Fruit fly (Drosophila melanogaster) S2 (cell line): ENCODE results near the gene Nct.

Experiments used
- CG8478 ChIP-seq: fragments of >200 bp; optimal IDR thresholded peaks from 2 replicates; lab custom pipeline; 2018
- CTCF ChIP-seq, 2 experiments: fragments of >200 bp; optimal IDR thresholded peaks; 2 replicates each; lab custom pipeline; 2018

The Nct gene

dm6 chr3R:24841063-24841462 lies 10.3 kb upstream of the Nct start, which contains the start of gene CG33658:
Gene CG33658 (minus strand): TSS chr3R:24841163.
- no peak for TF ChIP-seq CG8478 (lab: Kevin White, UChicago)
- no peak for TF ChIP-seq CTCF (optimal IDR thresholded peaks at IDR 0.05; lab: Kevin White, UChicago)

DNA sequence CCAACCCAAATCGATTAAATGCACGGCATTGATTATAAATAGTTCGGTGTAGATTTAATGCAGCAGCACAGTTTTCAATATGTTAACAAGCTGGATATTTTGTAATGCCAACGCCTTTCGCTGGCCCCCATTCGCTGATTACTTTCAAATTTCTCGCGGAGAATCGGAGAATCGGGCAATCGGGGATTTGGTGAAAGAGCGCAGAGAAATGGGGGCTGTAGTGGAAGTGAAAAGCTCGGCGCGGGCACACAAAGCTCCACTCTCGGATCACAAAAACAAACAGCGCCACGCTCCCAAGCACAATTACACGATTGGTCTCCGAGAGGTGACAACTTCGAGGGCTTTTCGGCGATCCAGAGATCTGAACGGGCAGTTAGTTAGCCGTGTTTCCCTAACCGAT lies 9.8 kb upstream of the Nct start, which contains the start of gene Esp:
Gene Esp (plus strand): TSS at position 301 of the 400 bp plus-strand sequence.
- TF ChIP-seq CG8478 (lab: Kevin White, UChicago), result no peak
- no peak for TF ChIP-seq CTCF (optimal IDR thresholded peaks at IDR 0.05; lab: Kevin White, UChicago)

DNA sequence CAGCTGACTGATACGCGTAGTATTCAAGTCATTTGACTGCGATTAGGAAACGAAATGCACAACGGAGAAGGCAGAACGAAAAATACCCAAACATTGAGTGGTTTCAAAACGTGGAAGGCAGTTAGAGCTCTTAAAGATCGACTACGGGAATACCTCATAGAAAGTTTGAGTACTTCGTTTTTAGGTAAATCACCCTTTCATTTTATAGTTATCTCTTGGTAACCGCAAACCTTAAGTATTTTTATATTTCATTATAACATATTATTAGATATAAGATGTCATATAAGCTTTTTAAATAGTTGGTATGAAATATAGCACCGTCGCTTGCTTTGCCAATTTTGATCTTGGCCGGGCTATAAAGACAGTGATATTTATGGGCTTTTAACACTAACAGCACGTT lies 6.3 kb upstream of the Nct start:
- TF ChIP-seq CG8478 (lab: Kevin White, UChicago) (no peak), CTCF (optimal IDR thresholded peaks at IDR 0.05; lab: Kevin White, UChicago) (no peak)

dm6 chr3R:24845952-24846848 lies 5.2 kb upstream of the Nct start:
- TF ChIP-seq CTCF (optimal IDR thresholded peaks at IDR 0.05; lab: Kevin White, UChicago) (no peak), CG8478 (lab: Kevin White, UChicago) (no peak)

DNA sequence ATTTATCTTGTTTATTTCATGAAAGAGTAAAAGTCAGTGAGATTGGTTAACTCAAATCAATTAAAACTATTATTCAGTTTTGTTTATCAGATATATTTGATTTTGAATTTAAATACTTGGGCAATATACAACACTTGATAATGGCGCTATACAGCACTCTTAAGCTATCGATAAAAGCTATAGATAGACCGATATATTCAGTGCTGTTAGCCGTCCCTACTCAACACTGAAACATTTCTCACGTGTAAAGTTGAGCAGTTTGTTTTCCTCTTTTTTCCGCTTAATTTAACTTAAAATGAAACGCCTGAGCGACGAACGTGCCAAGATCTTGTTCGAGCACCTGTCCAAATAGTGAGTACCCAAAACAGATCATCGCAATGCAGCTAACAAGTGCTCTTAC lies 981 bp upstream of the Nct start, which contains the start of gene CG7006:
Gene CG7006 (plus strand): TSS at position 208 of the 400 bp plus-strand sequence.
- TF ChIP-seq CTCF (optimal IDR thresholded peaks at IDR 0.05; lab: Kevin White, UChicago) (no peak), CG8478 (lab: Kevin White, UChicago) (no peak)

- TF ChIP-seq CTCF (optimal IDR thresholded peaks at IDR 0.05; lab: Kevin White, UChicago) (no peak), CG8478 (lab: Kevin White, UChicago) (no peak)
These were observed 4.7 kb downstream of the Nct start, which contains the start of gene HDAC11 for dm6 chr3R:24856143-24856542. Gene HDAC11 (minus strand): TSS chr3R:24856243.

- no peak for TF ChIP-seq CTCF (optimal IDR thresholded peaks at IDR 0.05; lab: Kevin White, UChicago)
- TF ChIP-seq CG8478 (lab: Kevin White, UChicago), result no peak
These were observed 6.1 kb downstream of the Nct start, which contains the start of gene CAH4 for dm6 chr3R:24857459-24857858. Gene CAH4 (minus strand): TSS chr3R:24857559.

DNA sequence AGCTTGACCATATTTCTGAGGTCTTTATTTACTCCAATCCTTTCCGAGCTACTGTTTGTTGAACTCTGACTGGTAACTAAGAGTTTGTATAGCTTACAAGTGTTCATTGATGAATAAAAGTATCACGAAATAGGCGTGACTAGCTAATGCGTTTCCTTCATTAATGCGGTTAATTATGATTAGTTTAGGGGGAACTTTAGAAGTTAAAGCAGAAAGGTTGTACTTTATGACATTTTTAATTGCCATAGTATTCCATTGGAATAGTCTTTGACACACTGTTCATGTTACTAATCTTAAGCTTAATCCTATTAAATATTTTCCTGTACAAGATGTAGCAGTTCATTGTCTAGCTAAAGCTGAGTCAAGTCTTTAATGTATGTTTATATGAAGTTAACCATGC lies 8.3 kb downstream of the Nct start, which contains the start of gene ppk22:
Gene ppk22 (minus strand): TSS at position 101 of the 400 bp plus-strand sequence.
- TF ChIP-seq CTCF (optimal IDR thresholded peaks at IDR 0.05; lab: Kevin White, UChicago) (no peak), CG8478 (lab: Kevin White, UChicago) (no peak)

DNA sequence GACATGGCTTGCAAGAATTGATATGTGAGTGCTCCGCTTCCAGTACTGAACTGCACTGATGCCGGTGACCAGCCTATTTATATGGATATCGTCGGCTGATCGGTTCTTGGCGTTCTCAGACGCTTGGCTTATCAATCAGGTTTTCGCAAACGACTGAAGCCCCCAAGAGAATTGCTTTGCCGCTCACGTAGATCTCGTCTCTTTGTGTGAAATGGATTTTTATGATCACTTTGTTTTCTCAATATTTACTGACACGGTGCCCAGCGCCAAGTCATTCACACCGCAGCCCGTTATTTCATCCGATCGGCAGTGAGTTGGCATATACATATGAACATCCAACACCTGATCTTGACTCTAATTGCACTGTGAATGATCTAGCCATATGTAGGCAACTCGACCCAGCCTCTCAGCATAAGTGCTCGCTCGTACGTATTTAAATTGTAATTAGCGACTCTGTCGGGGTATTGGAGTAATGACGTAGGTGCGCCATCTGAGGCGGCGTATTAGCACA lies 9.0 kb downstream of the Nct start, which contains the start of gene CG13639:
Gene CG13639 (minus strand): TSS at position 51 of the 511 bp plus-strand sequence.
- TF ChIP-seq CTCF (optimal IDR thresholded peaks at IDR 0.05; lab: Kevin White, UChicago) (no peak), CG8478 (lab: Kevin White, UChicago) (no peak)

- TF ChIP-seq CG8478 (lab: Kevin White, UChicago) (no peak), CTCF (optimal IDR thresholded peaks at IDR 0.05; lab: Kevin White, UChicago) (no peak)
These were observed 10.7 kb downstream of the Nct start, which contains the start of gene CG13640 for dm6 chr3R:24862065-24862464. Gene CG13640 (minus strand): TSS chr3R:24862165.

dm6 chr3R:24862574-24863089 lies 11.2 kb downstream of the Nct start, which contains the start of gene CG7016:
Gene CG7016 (plus strand): TSS chr3R:24862931.
- TF ChIP-seq CTCF (optimal IDR thresholded peaks at IDR 0.05; lab: Kevin White, UChicago) (no peak), CG8478 (lab: Kevin White, UChicago) (no peak)

- TF ChIP-seq CTCF (optimal IDR thresholded peaks at IDR 0.05; lab: Kevin White, UChicago) (no peak), CG8478 (lab: Kevin White, UChicago) (no peak)
These were observed 12.5 kb downstream of the Nct start for dm6 chr3R:24863894-24864293.

DNA sequence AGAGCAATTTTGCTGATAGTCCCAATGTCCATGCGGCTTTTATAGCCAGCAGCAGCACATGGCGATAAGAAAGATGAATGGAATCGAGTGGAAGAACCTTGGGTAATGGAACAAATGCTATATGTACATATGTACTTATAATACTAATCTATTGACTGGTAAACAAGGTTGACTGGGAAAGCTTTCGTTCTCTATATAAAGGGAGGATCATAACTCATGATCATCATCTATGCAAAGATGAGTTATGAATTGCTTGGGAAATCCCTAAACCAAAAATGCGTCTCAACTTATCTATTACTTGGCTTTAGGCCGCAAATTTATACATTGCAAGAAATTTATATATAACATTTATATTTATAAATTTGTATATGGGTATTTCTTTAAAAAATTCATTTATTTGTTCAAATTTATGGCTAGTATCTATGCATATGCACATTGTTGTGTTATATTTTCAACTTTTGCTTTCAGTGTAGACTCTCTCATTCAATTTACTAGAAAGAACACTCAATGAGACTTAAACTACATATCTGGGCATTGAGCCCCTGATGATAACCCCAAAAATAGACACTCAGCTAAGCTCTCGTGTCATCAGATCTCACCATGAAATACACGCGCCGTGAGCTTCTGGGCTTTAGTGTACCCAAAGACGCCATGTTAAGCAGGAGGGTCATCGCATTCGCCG lies 13.5 kb downstream of the Nct start, which contains the start of the genes Srg1 and Elal:
Gene Srg1 (minus strand): TSS at position 14 of the 682 bp plus-strand sequence.
Gene Elal (plus strand): TSS at position 632 of the 682 bp plus-strand sequence.
- no peak for TF ChIP-seq CG8478 (lab: Kevin White, UChicago)
- no peak for TF ChIP-seq CTCF (optimal IDR thresholded peaks at IDR 0.05; lab: Kevin White, UChicago)

DNA sequence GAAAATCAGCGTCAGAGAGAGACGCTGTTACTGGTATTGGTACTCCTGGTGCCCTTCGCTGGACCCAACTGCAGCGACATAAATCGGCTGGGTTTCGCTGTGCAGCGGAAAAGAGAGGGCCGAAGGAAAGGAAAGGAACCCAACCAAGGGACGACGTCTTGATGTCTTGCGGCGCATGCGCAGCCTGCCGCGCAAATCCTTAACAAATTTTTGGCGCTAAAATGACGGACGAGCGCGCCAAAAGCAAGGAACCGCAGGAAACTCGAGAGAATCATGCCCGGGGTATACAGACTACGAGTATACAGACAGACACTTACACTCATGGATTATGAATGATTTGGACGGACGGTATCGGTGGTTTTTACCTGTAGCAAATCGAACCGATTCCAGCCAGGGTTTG lies 15.6 kb downstream of the Nct start:
- TF ChIP-seq CG8478 (lab: Kevin White, UChicago), result no peak
- TF ChIP-seq CTCF (optimal IDR thresholded peaks at IDR 0.05; lab: Kevin White, UChicago), result no peak
